Worm (Caenorhabditis elegans): ENCODE results near the gene ZC204.17.

- TF ChIP-seq hlh-26 (GFP tag; conservative IDR thresholded peaks at IDR 0.05) (no peak), hsf-1 (GFP tag; IDR thresholded peaks at IDR 0.05) (no peak), cebp-1 (GFP tag; IDR thresholded peaks at IDR 0.05) (no peak), cebp-1 (tag; optimal IDR thresholded peaks at IDR 0.05) (no peak), unc-62 (GFP tag; optimal IDR thresholded peaks at IDR 0.05) (no peak), lin-54 (GFP tag; optimal IDR thresholded peaks at IDR 0.05) (no peak), mcd-1 (GFP tag; IDR thresholded peaks at IDR 0.05) (no peak), tbx-9 (tag; optimal IDR thresholded peaks at IDR 0.05; ENCODE audit: borderline replicate concordance) (no peak), snpc-4 (GFP tag; optimal IDR thresholded peaks at IDR 0.05) (no peak), snpc-4 (tag; optimal IDR thresholded peaks at IDR 0.05) (no peak), efl-1 (GFP tag; optimal IDR thresholded peaks at IDR 0.05) (no peak), C17E4.6 (GFP tag; IDR thresholded peaks at IDR 0.05) (no peak), F37B4.10 (GFP tag; IDR thresholded peaks at IDR 0.05) (no peak)
Observed at ce11 chrII:1640496-1640895, 5.6 kb downstream of the ZC204.17 start, which contains the start of gene srh-72.

Data from whole organism, young adult.